Worm (Caenorhabditis elegans) whole organism, L4 larva: ENCODE data around the gene idh-1.

Experiments used
- F10B5.3 ChIP-seq: sonication (generic microtip); optimal IDR thresholded peaks from 2 replicates; lab custom pipeline; 2016; ENCODE audit warnings: mild to moderate bottlenecking, missing genetic modification characterization, missing compliant biosample characterization
- F26F4.8 ChIP-seq: fragments of 200-800 bp; sonication (Bioruptor generic); conservative IDR thresholded peaks from 2 replicates; pipeline ENCODE4 v1.3.6; 2022; ENCODE audit warnings: missing genetic modification characterization, missing compliant biosample characterization
- F44E2.7 ChIP-seq: fragments of 200-800 bp; sonication (Bioruptor generic); IDR thresholded peaks from 2 replicates; pipeline ENCODE4 v2.1.2; 2022; ENCODE audit warnings: missing genetic modification characterization, missing compliant biosample characterization
- F49E8.2 ChIP-seq: sonication (generic microtip); optimal IDR thresholded peaks from 2 replicates; lab custom pipeline; 2016; ENCODE audit warnings: missing compliant biosample characterization, mild to moderate bottlenecking, missing genetic modification characterization, borderline replicate concordance
- T20F7.1 ChIP-seq: fragments of 200-800 bp; sonication (Bioruptor generic); optimal IDR thresholded peaks from 2 replicates; lab custom pipeline; 2018; ENCODE audit warnings: mild to moderate bottlenecking, missing genetic modification characterization, missing compliant biosample characterization
- Y105C5A.15 ChIP-seq: fragments of 200-800 bp; sonication (Bioruptor generic); IDR thresholded peaks from 2 replicates; pipeline ENCODE4 v1.3.6; 2022; ENCODE audit warnings: missing genetic modification characterization, missing compliant biosample characterization
- Y48G9A.11 ChIP-seq: fragments of 200-800 bp; sonication (Bioruptor generic); IDR thresholded peaks from 2 replicates; pipeline ENCODE4 v1.3.6; 2022; ENCODE audit warnings: missing genetic modification reagents, missing genetic modification characterization, missing compliant biosample characterization
- ZK337.2 ChIP-seq: fragments of 200-800 bp; sonication (Bioruptor generic); IDR thresholded peaks from 2 replicates; pipeline ENCODE4 v1.3.6; 2022; ENCODE audit warnings: missing genetic modification reagents, missing genetic modification characterization, missing compliant biosample characterization
- arid-1 ChIP-seq: fragments of 200-800 bp; sonication (Bioruptor generic); conservative IDR thresholded peaks from 2 replicates; pipeline ENCODE4 v1.3.6; 2022; ENCODE audit warnings: missing genetic modification reagents, missing genetic modification characterization, missing compliant biosample characterization
- attf-4 ChIP-seq: sonication (generic microtip); optimal IDR thresholded peaks from 3 replicates; lab custom pipeline; 2017; ENCODE audit warnings: missing biosample characterization, missing genetic modification characterization
- ceh-32 ChIP-seq: sonication (generic microtip); optimal IDR thresholded peaks from 2 replicates; lab custom pipeline; 2016; ENCODE audit warnings: mild to moderate bottlenecking, missing genetic modification characterization, missing compliant biosample characterization; ENCODE audit not compliant: poor library complexity
- ceh-44 ChIP-seq: fragments of 200-800 bp; sonication (Bioruptor generic); IDR thresholded peaks from 2 replicates; pipeline ENCODE4 v1.3.6; 2022; ENCODE audit warnings: missing genetic modification reagents, missing genetic modification characterization, missing compliant biosample characterization
- ctbp-1 ChIP-seq: fragments of 200-800 bp; sonication (Bioruptor generic); IDR thresholded peaks from 2 replicates; pipeline ENCODE4 v1.3.6; 2022; ENCODE audit warnings: missing genetic modification reagents, missing genetic modification characterization, missing compliant biosample characterization
- daf-16 ChIP-seq, 3 experiments: sonication (generic microtip); optimal IDR thresholded peaks; 2 replicates each; lab custom pipeline; 2016 to 2017; ENCODE audit warnings: missing genetic modification characterization in 3 of 3, missing genetic modification reagents in 3 of 3, mild to moderate bottlenecking in 2 of 3, missing compliant biosample characterization in 2 of 3, missing biosample characterization in 1 of 3, moderate library complexity in 1 of 3
- dmd-8 ChIP-seq: fragments of 200-800 bp; sonication (Bioruptor generic); IDR thresholded peaks from 2 replicates; pipeline ENCODE4 v1.3.6; 2022; ENCODE audit warnings: missing genetic modification characterization, missing compliant biosample characterization
- duxl-1 ChIP-seq: sonication (generic microtip); optimal IDR thresholded peaks from 2 replicates; lab custom pipeline; 2016; ENCODE audit warnings: mild to moderate bottlenecking, missing genetic modification characterization, moderate library complexity, missing compliant biosample characterization; ENCODE audit not compliant: poor library complexity
- fkh-10 ChIP-seq: fragments of 150-350 bp; optimal IDR thresholded peaks from 2 replicates; lab custom pipeline; 2014; ENCODE audit warnings: missing biosample characterization, missing genetic modification reagents, missing genetic modification characterization
- gei-8 ChIP-seq: fragments of 200-800 bp; sonication (Bioruptor generic); optimal IDR thresholded peaks from 2 replicates; lab custom pipeline; 2018; ENCODE audit warnings: mild to moderate bottlenecking, missing genetic modification characterization, missing compliant biosample characterization
- lin-15B ChIP-seq: fragments of 150-350 bp; sonication (generic microtip); optimal IDR thresholded peaks from 3 replicates; lab custom pipeline; 2014; ENCODE audit warnings: missing biosample characterization, missing genetic modification characterization
- lsy-2 ChIP-seq, 2 experiments: fragments of 150-350 bp in 1 of 2; sonication (generic microtip) in 1 of 2; optimal IDR thresholded peaks; 2 replicates each; lab custom pipeline; 2014 to 2017; ENCODE audit warnings: missing biosample characterization in 2 of 2, missing genetic modification characterization in 2 of 2
- madf-5 ChIP-seq, 2 experiments: fragments of 200-800 bp; sonication (Bioruptor generic); IDR thresholded peaks; 2 replicates each; pipeline ENCODE4 v1.3.6; 2022; ENCODE audit warnings: missing compliant biosample characterization in 2 of 2, missing genetic modification characterization in 2 of 2
- madf-9 ChIP-seq: fragments of 200-800 bp; sonication (Bioruptor generic); conservative IDR thresholded peaks from 2 replicates; pipeline ENCODE4 v1.3.6; 2022; ENCODE audit warnings: missing genetic modification reagents, missing genetic modification characterization, missing compliant biosample characterization
- mxl-2 ChIP-seq: fragments of 200-800 bp; sonication (Bioruptor generic); conservative IDR thresholded peaks from 2 replicates; pipeline ENCODE4 v1.3.6; 2022; ENCODE audit warnings: missing genetic modification reagents, missing genetic modification characterization, missing compliant biosample characterization
- nhr-10 ChIP-seq: fragments of 150-350 bp; optimal IDR thresholded peaks from 2 replicates; lab custom pipeline; 2014; ENCODE audit warnings: missing biosample characterization, missing genetic modification characterization
- nhr-102 ChIP-seq: sonication (generic microtip); optimal IDR thresholded peaks from 2 replicates; lab custom pipeline; 2016; ENCODE audit warnings: mild to moderate bottlenecking, missing genetic modification characterization, moderate library complexity, missing compliant biosample characterization
- nhr-28 ChIP-seq: fragments of 150-350 bp; optimal IDR thresholded peaks from 2 replicates; lab custom pipeline; 2014; ENCODE audit warnings: missing biosample characterization, missing genetic modification characterization
- nhr-41 ChIP-seq: fragments of 200-800 bp; sonication (Bioruptor generic); IDR thresholded peaks from 2 replicates; pipeline ENCODE4 v1.3.6; 2022; ENCODE audit warnings: missing genetic modification reagents, missing genetic modification characterization, missing compliant biosample characterization
- nhr-48 ChIP-seq: sonication (generic microtip); optimal IDR thresholded peaks from 2 replicates; lab custom pipeline; 2016; ENCODE audit warnings: mild to moderate bottlenecking, missing genetic modification characterization, missing compliant biosample characterization
- nhr-6 ChIP-seq: fragments of 150-350 bp; optimal IDR thresholded peaks from 2 replicates; lab custom pipeline; 2014; ENCODE audit warnings: missing biosample characterization, missing genetic modification characterization
- pha-4 ChIP-seq, 2 experiments: fragments of 150-350 bp in 1 of 2; fragments of 200-800 bp in 1 of 2; sonication (Bioruptor generic) in 1 of 2; IDR thresholded peaks in 1 of 2; optimal IDR thresholded peaks in 1 of 2; 2 replicates each; pipeline versions ENCODE4 v1.3.6 to Lab custom; 2014 to 2022; ENCODE audit warnings: missing genetic modification characterization in 2 of 2, missing genetic modification reagents in 2 of 2, missing biosample characterization in 1 of 2, missing compliant biosample characterization in 1 of 2
- rbr-2 ChIP-seq: sonication (generic microtip); optimal IDR thresholded peaks from 2 replicates; lab custom pipeline; 2016; ENCODE audit warnings: missing genotype, missing genetic modification characterization, missing compliant biosample characterization
- skn-1 ChIP-seq: fragments of 150-350 bp; optimal IDR thresholded peaks from 2 replicates; lab custom pipeline; 2014; ENCODE audit warnings: missing biosample characterization, missing genetic modification characterization
- snpc-1.2 ChIP-seq: fragments of 200-800 bp; sonication (Bioruptor generic); IDR thresholded peaks from 2 replicates; pipeline ENCODE4 v1.3.6; 2022; ENCODE audit warnings: missing genetic modification reagents, missing genetic modification characterization, missing compliant biosample characterization
- unc-130 ChIP-seq: sonication (generic microtip); optimal IDR thresholded peaks from 2 replicates; lab custom pipeline; 2016; ENCODE audit warnings: missing genetic modification reagents, missing genetic modification characterization, missing compliant biosample characterization
- unc-39 ChIP-seq: sonication (generic microtip); optimal IDR thresholded peaks from 2 replicates; lab custom pipeline; 2017; ENCODE audit warnings: missing biosample characterization, missing genetic modification characterization
- zfp-2 ChIP-seq: sonication (generic microtip); optimal IDR thresholded peaks from 2 replicates; lab custom pipeline; 2016; ENCODE audit warnings: mild to moderate bottlenecking, missing genetic modification characterization, missing compliant biosample characterization
- zfp-3 ChIP-seq: fragments of 200-800 bp; sonication (Bioruptor generic); conservative IDR thresholded peaks from 2 replicates; pipeline ENCODE4 v1.3.6; 2022; ENCODE audit warnings: missing genetic modification reagents, missing genetic modification characterization, missing compliant biosample characterization
- zip-11 ChIP-seq: fragments of 200-800 bp; sonication (Bioruptor generic); IDR thresholded peaks from 2 replicates; pipeline ENCODE4 v1.3.6; 2022; ENCODE audit warnings: missing genetic modification characterization, missing compliant biosample characterization

Gene idh-1

ce11 chrIV:9477135-9477928, 36.4 kb upstream of the idh-1 start, which contains the start of gene wrt-3 (continued):
- peak in 1 of 2 experiments; percentile 12 for TF ChIP-seq lsy-2 (tag; optimal IDR thresholded peaks at IDR 0.05; lab: Kevin White, UChicago)
- no peak; the same call in 1 of the 2 replicates for TF ChIP-seq ctbp-1 (GFP tag; lab: Robert Waterston, UW)
- peak; percentile 94 for TF ChIP-seq Y105C5A.15 (GFP tag; lab: Robert Waterston, UW)
- TF ChIP-seq F26F4.8 (GFP tag; lab: Robert Waterston, UW), result peak; percentile 93
- TF ChIP-seq unc-39 (tag; lab: Kevin White, UChicago), result no peak
- peak; percentile 76 for TF ChIP-seq nhr-48 (tag; lab: Kevin White, UChicago)
- TF ChIP-seq nhr-28 (tag; lab: Kevin White, UChicago), result peak; percentile 13
- TF ChIP-seq F44E2.7 (GFP tag; lab: Robert Waterston, UW), result peak; percentile 97
- peak; percentile 75; the same call in 1 of the 2 replicates for TF ChIP-seq nhr-41 (GFP tag; lab: Robert Waterston, UW)
- 0 out of 2 replicates have a peak, but pooled peaks have one; percentile 20 for TF ChIP-seq mxl-2 (GFP tag; lab: Robert Waterston, UW)
- TF ChIP-seq Y48G9A.11 (GFP tag; lab: Robert Waterston, UW), result no peak
- TF ChIP-seq unc-130, result peak; percentile 67
- peak; percentile 93 for TF ChIP-seq arid-1 (GFP tag; lab: Robert Waterston, UW)
- TF ChIP-seq zfp-2, result peak; percentile 46
- TF ChIP-seq F49E8.2 (tag; lab: Kevin White, UChicago), result peak; percentile 42
- TF ChIP-seq dmd-8 (GFP tag; lab: Robert Waterston, UW), result peak; percentile 99
- TF ChIP-seq nhr-10 (tag; lab: Kevin White, UChicago), result no peak
- peak; percentile 71 to 95 for TF ChIP-seq daf-16 (GFP tag; optimal IDR thresholded peaks at IDR 0.05; lab: Kevin White, UChicago)
- no peak for TF ChIP-seq daf-16 (tag; optimal IDR thresholded peaks at IDR 0.05; lab: Kevin White, UChicago)
- peak; percentile 82 for TF ChIP-seq madf-9 (GFP tag; lab: Robert Waterston, UW)
- TF ChIP-seq madf-5 (GFP tag; IDR thresholded peaks at IDR 0.05; lab: Robert Waterston, UW), result peak; percentile 89 to 92
- TF ChIP-seq duxl-1, result peak; percentile 91
- TF ChIP-seq zfp-3 (GFP tag; lab: Robert Waterston, UW), result 0 out of 2 replicates have a peak, but pooled peaks have one; percentile 74
- peak; percentile 79; the same call in 1 of the 2 replicates for TF ChIP-seq zip-11 (GFP tag; lab: Robert Waterston, UW)
- peak; percentile 96 for TF ChIP-seq snpc-1.2
- TF ChIP-seq ZK337.2, result peak; percentile 72
- no peak for TF ChIP-seq fkh-10 (GFP tag; lab: Kevin White, UChicago)
- peak; percentile 88; the same call in 1 of the 2 replicates for TF ChIP-seq ceh-44 (GFP tag; lab: Robert Waterston, UW)
- TF ChIP-seq ceh-32, result peak; percentile 1
- TF ChIP-seq skn-1 (tag; lab: Kevin White, UChicago), result no peak
- peak; percentile 32 for TF ChIP-seq nhr-6 (tag; lab: Kevin White, UChicago)
- peak; percentile 91 for TF ChIP-seq pha-4 (GFP tag; IDR thresholded peaks at IDR 0.05; lab: Robert Waterston, UW)
- no peak for TF ChIP-seq pha-4 (tag; optimal IDR thresholded peaks at IDR 0.05; lab: Kevin White, UChicago)
- peak; percentile 62 for TF ChIP-seq rbr-2 (tag; lab: Kevin White, UChicago)
- TF ChIP-seq gei-8 (GFP tag; lab: Kevin White, UChicago), result peak; percentile 90
- peak; percentile 68 for TF ChIP-seq T20F7.1 (GFP tag; lab: Kevin White, UChicago)

DNA sequence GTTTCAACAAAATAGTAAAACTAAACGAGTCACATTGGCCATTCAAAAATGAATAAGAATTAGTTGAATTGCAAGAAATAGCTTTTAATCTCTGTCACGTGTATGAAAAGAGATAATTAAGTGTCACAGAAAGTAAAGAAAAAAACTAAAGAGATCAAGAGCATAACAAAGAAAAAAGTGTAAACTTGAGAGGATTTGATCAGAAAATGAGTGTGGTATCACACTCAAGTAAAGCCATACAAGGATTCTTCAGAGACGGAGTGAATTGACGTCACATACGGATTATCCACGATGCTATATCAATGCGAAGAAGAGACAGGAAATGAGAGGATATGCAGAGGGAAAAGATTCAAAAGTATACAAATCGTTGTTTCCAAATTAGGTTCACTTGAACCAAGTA, 28.4 kb upstream of the idh-1 start:
- TF ChIP-seq attf-4 (tag; lab: Kevin White, UChicago), result no peak
- TF ChIP-seq F10B5.3 (tag; lab: Kevin White, UChicago), result no peak
- TF ChIP-seq duxl-1, result no peak
- TF ChIP-seq lin-15B (tag; lab: Kevin White, UChicago), result no peak
- TF ChIP-seq F49E8.2 (tag; lab: Kevin White, UChicago), result no peak
- no peak for TF ChIP-seq zip-11 (GFP tag; lab: Robert Waterston, UW)
- TF ChIP-seq unc-39 (tag; lab: Kevin White, UChicago), result no peak
- TF ChIP-seq nhr-102 (tag; lab: Kevin White, UChicago), result no peak
- no peak for TF ChIP-seq daf-16 (GFP tag; optimal IDR thresholded peaks at IDR 0.05; lab: Kevin White, UChicago)
- no peak for TF ChIP-seq daf-16 (tag; optimal IDR thresholded peaks at IDR 0.05; lab: Kevin White, UChicago)
